Worm (Caenorhabditis elegans): Measurements from ENCODE around the gene F48E8.3.

- TF ChIP-seq dao-5 (tag; optimal IDR thresholded peaks at IDR 0.05) (no peak), him-1 (tag; optimal IDR thresholded peaks at IDR 0.05) (no peak), W03F9.2 (tag; optimal IDR thresholded peaks at IDR 0.05) (no peak)
These were observed 47.5 kb downstream of the F48E8.3 start, which contains the start of gene D1044.7 for ce11 chrIII:5508669-5509068.

Data from whole organism, L4/young adult.